Worm (Caenorhabditis elegans) whole organism, late embryonic: ENCODE data around the gene ZK1067.4.

Experiments
- C08G9.2 ChIP-seq: sonication (generic microtip); optimal IDR thresholded peaks from 2 replicates; lab custom pipeline; 2016; ENCODE audit warnings: mild to moderate bottlenecking, missing genetic modification characterization, moderate library complexity, missing compliant biosample characterization
- C38D4.7 ChIP-seq: fragments of 200-800 bp; sonication (Bioruptor generic); optimal IDR thresholded peaks from 2 replicates; lab custom pipeline; 2018; ENCODE audit warnings: mild to moderate bottlenecking, missing genetic modification characterization, moderate library complexity, missing compliant biosample characterization
- K02D7.2 ChIP-seq: sonication (generic microtip); optimal IDR thresholded peaks from 2 replicates; lab custom pipeline; 2017; ENCODE audit warnings: mild to moderate bottlenecking, missing genetic modification characterization, missing compliant biosample characterization
- Y22D7AL.16 ChIP-seq: sonication (generic microtip); optimal IDR thresholded peaks from 2 replicates; lab custom pipeline; 2016; ENCODE audit warnings: missing genetic modification characterization, missing compliant biosample characterization
- ahr-1 ChIP-seq: sonication (generic microtip); optimal IDR thresholded peaks from 2 replicates; lab custom pipeline; 2016; ENCODE audit warnings: missing genetic modification characterization, missing compliant biosample characterization
- ama-1 ChIP-seq: fragments of 150-350 bp; optimal IDR thresholded peaks from 2 replicates; lab custom pipeline; 2014
- ceh-18 ChIP-seq: sonication (generic microtip); optimal IDR thresholded peaks from 2 replicates; lab custom pipeline; 2016; ENCODE audit warnings: missing genetic modification characterization, missing compliant biosample characterization
- ceh-2 ChIP-seq: sonication (generic microtip); optimal IDR thresholded peaks from 2 replicates; lab custom pipeline; 2016; ENCODE audit warnings: missing genotype, missing genetic modification characterization, missing compliant biosample characterization
- ceh-22 ChIP-seq: sonication (generic microtip); optimal IDR thresholded peaks from 2 replicates; lab custom pipeline; 2017; ENCODE audit warnings: missing biosample characterization, missing genetic modification characterization
- ceh-24 ChIP-seq: sonication (generic microtip); optimal IDR thresholded peaks from 2 replicates; lab custom pipeline; 2016; ENCODE audit warnings: mild to moderate bottlenecking, missing genetic modification characterization, missing compliant biosample characterization
- ceh-30 ChIP-seq: fragments of 150-350 bp; optimal IDR thresholded peaks from 2 replicates; lab custom pipeline; 2014; ENCODE audit warnings: missing biosample characterization, missing genetic modification characterization
- ceh-34 ChIP-seq: sonication (generic microtip); optimal IDR thresholded peaks from 2 replicates; lab custom pipeline; 2016; ENCODE audit warnings: mild to moderate bottlenecking, missing genetic modification characterization, missing compliant biosample characterization
- ceh-9 ChIP-seq: sonication (generic microtip); optimal IDR thresholded peaks from 2 replicates; lab custom pipeline; 2016; ENCODE audit warnings: mild to moderate bottlenecking, missing genetic modification characterization, inconsistent platforms, missing compliant biosample characterization
- che-1 ChIP-seq: sonication (generic microtip); optimal IDR thresholded peaks from 2 replicates; lab custom pipeline; 2016; ENCODE audit warnings: mild to moderate bottlenecking, missing genetic modification characterization, missing compliant biosample characterization
- dve-1 ChIP-seq: sonication (generic microtip); optimal IDR thresholded peaks from 2 replicates; lab custom pipeline; 2017; ENCODE audit warnings: antibody characterized with exemption, mild to moderate bottlenecking, missing genetic modification characterization, missing compliant biosample characterization
- elt-2 ChIP-seq: sonication (generic microtip); optimal IDR thresholded peaks from 2 replicates; lab custom pipeline; 2016; ENCODE audit warnings: missing genetic modification reagents, missing genetic modification characterization, missing compliant biosample characterization
- elt-4 ChIP-seq: sonication (generic microtip); optimal IDR thresholded peaks from 2 replicates; lab custom pipeline; 2016; ENCODE audit warnings: missing genetic modification characterization, missing compliant biosample characterization
- fax-1 ChIP-seq: sonication (generic microtip); optimal IDR thresholded peaks from 2 replicates; lab custom pipeline; 2016; ENCODE audit warnings: missing genotype, missing genetic modification characterization, missing compliant biosample characterization
- fkh-10 ChIP-seq: fragments of 150-350 bp; optimal IDR thresholded peaks from 2 replicates; lab custom pipeline; 2014; ENCODE audit warnings: missing biosample characterization, missing genetic modification reagents, missing genetic modification characterization
- gmeb-2 ChIP-seq: sonication (generic microtip); optimal IDR thresholded peaks from 2 replicates; lab custom pipeline; 2016; ENCODE audit warnings: missing genetic modification characterization, inconsistent platforms, missing compliant biosample characterization
- hlh-13 ChIP-seq: fragments of 200-800 bp; sonication (Bioruptor generic); optimal IDR thresholded peaks from 2 replicates; lab custom pipeline; 2018; ENCODE audit warnings: mild to moderate bottlenecking, missing genetic modification characterization, missing compliant biosample characterization
- hlh-15 ChIP-seq: sonication (generic microtip); optimal IDR thresholded peaks from 2 replicates; lab custom pipeline; 2016; ENCODE audit warnings: missing genetic modification characterization, missing compliant biosample characterization
- lin-11 ChIP-seq: fragments of 200-800 bp; sonication (Bioruptor generic); optimal IDR thresholded peaks from 2 replicates; lab custom pipeline; 2018; ENCODE audit warnings: mild to moderate bottlenecking, missing genetic modification characterization, missing compliant biosample characterization
- madf-2 ChIP-seq: sonication (generic microtip); optimal IDR thresholded peaks from 2 replicates; lab custom pipeline; 2017; ENCODE audit warnings: missing genetic modification characterization, missing compliant biosample characterization
- mec-3 ChIP-seq: sonication (generic microtip); optimal IDR thresholded peaks from 2 replicates; lab custom pipeline; 2016; ENCODE audit warnings: borderline replicate concordance, missing genetic modification characterization, missing compliant biosample characterization
- nfya-1 ChIP-seq: sonication (generic microtip); optimal IDR thresholded peaks from 2 replicates; lab custom pipeline; 2017; ENCODE audit warnings: missing genetic modification characterization, mild to moderate bottlenecking, missing compliant biosample characterization, antibody characterized with exemption, moderate library complexity
- nhr-11 ChIP-seq: fragments of 150-350 bp; optimal IDR thresholded peaks from 2 replicates; lab custom pipeline; 2014; ENCODE audit warnings: missing biosample characterization, missing genetic modification characterization
- odd-2 ChIP-seq: sonication (generic microtip); optimal IDR thresholded peaks from 2 replicates; lab custom pipeline; 2017; ENCODE audit warnings: antibody characterized with exemption, mild to moderate bottlenecking, missing genetic modification characterization, missing compliant biosample characterization
- pag-3 ChIP-seq: sonication (generic microtip); optimal IDR thresholded peaks from 2 replicates; lab custom pipeline; 2016; ENCODE audit warnings: missing compliant biosample characterization, missing genetic modification characterization, borderline replicate concordance
- pha-4 ChIP-seq: fragments of 150-350 bp; optimal IDR thresholded peaks from 2 replicates; lab custom pipeline; 2018; ENCODE audit warnings: missing biosample characterization, missing genetic modification reagents, missing genetic modification characterization
- ref-2 ChIP-seq: sonication (generic microtip); optimal IDR thresholded peaks from 2 replicates; lab custom pipeline; 2016; ENCODE audit warnings: missing genetic modification characterization, missing compliant biosample characterization
- sox-2 ChIP-seq: fragments of 200-800 bp; sonication (Bioruptor generic); IDR thresholded peaks from 2 replicates; pipeline ENCODE4 v1.3.6; 2022; ENCODE audit warnings: missing genetic modification reagents, missing genetic modification characterization, missing compliant biosample characterization
- syd-9 ChIP-seq: sonication (generic microtip); optimal IDR thresholded peaks from 2 replicates; lab custom pipeline; 2016; ENCODE audit warnings: mild to moderate bottlenecking, missing genetic modification characterization, moderate library complexity, missing compliant biosample characterization
- ttx-3 ChIP-seq: sonication (generic microtip); optimal IDR thresholded peaks from 2 replicates; lab custom pipeline; 2016; ENCODE audit warnings: missing genetic modification reagents, missing genetic modification characterization, missing compliant biosample characterization
- unc-3 ChIP-seq, 2 experiments: fragments of 200-800 bp in 1 of 2; sonication (Bioruptor generic) in 1 of 2; sonication (generic microtip) in 1 of 2; conservative IDR thresholded peaks in 1 of 2; optimal IDR thresholded peaks in 1 of 2; 2 replicates each; pipeline versions ENCODE4 v1.3.6 to Lab custom; 2016 to 2022; ENCODE audit warnings: missing compliant biosample characterization in 2 of 2, missing genetic modification characterization in 2 of 2, missing genetic modification reagents in 1 of 2
- unc-86 ChIP-seq: sonication (generic microtip); optimal IDR thresholded peaks from 2 replicates; lab custom pipeline; 2016; ENCODE audit warnings: missing genetic modification characterization, missing compliant biosample characterization
- zip-5 ChIP-seq: sonication (generic microtip); optimal IDR thresholded peaks from 2 replicates; lab custom pipeline; 2016; ENCODE audit warnings: missing genetic modification characterization, missing compliant biosample characterization

ZK1067.4 gene

DNA sequence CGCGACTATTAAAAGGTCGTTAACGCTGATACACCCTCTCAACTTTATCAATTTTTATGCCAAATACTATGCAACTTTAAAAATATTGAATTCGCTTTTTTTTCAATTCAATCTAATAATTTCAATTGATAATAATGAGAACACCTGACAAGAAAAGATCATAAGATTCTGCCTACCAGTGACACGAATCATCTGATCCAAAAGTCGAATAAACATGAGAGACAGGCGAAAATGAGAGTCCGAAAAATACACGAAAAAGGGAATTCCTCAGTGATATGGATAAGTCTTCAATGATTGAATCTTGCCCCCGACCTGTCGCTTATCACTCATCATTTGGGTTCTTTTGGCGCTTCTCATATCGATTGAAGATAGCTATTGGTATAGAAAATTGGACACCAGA is 31.4 kb downstream of the ZK1067.4 start:
- TF ChIP-seq elt-4 (tag; lab: Kevin White, UChicago): no peak
- no peak for TF ChIP-seq K02D7.2 (tag; lab: Kevin White, UChicago)
- TF ChIP-seq sox-2 (GFP tag; lab: Robert Waterston, UW): no peak
- no peak for TF ChIP-seq ceh-2
- TF ChIP-seq fkh-10 (GFP tag; lab: Kevin White, UChicago): no peak
- no peak for TF ChIP-seq pag-3 (tag; lab: Kevin White, UChicago)
- no peak for TF ChIP-seq Y22D7AL.16
- TF ChIP-seq ceh-22 (tag; lab: Kevin White, UChicago): no peak
- no peak for TF ChIP-seq ceh-24 (tag; lab: Kevin White, UChicago)
- TF ChIP-seq, all 69 proteins: peak for 0

DNA sequence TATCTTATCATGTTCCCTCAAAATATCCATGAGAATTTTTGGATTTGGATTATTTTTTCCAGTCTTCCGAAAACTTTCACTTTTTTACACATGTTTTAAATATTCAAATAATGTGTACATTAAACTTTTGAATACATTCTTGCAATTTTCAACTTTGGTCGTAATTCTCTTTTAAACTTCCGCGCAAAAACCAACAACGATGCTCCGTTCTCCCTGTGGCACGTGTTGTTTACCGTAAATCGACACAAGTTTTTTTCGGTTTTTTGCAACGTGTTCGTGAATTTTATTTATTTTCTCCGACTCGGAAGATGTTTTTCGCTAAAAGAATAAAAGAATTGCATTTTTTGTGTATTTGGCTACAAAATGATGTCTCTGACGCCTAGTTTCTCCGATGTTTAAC is 32.6 kb downstream of the ZK1067.4 start:
- TF ChIP-seq C08G9.2 (tag; lab: Kevin White, UChicago): no peak
- no peak for TF ChIP-seq mec-3 (tag; lab: Kevin White, UChicago)
- TF ChIP-seq ceh-18: no peak
- TF ChIP-seq ceh-2: no peak
- TF ChIP-seq elt-2 (tag; lab: Kevin White, UChicago): no peak
- no peak for TF ChIP-seq che-1 (tag; lab: Kevin White, UChicago)
- no peak for TF ChIP-seq ttx-3 (tag; lab: Kevin White, UChicago)
- no peak for TF ChIP-seq elt-4 (tag; lab: Kevin White, UChicago)
- no peak for TF ChIP-seq ahr-1
- TF ChIP-seq ceh-9: no peak
- no peak for TF ChIP-seq unc-3 (GFP tag; conservative IDR thresholded peaks at IDR 0.05; lab: Robert Waterston, UW)
- TF ChIP-seq unc-3 (tag; optimal IDR thresholded peaks at IDR 0.05; lab: Kevin White, UChicago): no peak

DNA sequence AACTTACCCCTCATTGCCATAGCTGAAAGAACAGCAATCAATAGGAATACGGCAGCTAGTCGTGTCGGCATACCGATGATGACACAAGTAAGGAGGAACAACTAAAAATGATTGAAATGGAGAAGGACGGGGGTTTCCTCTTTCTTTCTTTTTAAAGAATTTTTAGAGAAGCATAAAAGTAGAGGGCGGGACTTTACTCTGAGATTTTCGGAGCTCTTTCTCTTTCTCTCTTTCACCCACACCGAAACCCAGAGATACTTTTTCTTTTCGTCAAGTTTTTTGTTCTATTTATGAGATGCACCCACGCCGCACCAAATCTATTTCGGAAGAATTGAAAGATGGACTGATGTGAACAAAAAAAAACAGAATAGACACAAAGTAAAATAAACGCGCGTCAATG is 36.5 kb downstream of the ZK1067.4 start, which contains the start of gene T26C5.5:
T26C5.5 (minus strand) TSS at position 101 of the 400 bp plus-strand sequence.
- no peak for TF ChIP-seq unc-86
- TF ChIP-seq C08G9.2 (tag; lab: Kevin White, UChicago): no peak
- no peak for TF ChIP-seq ceh-2
- TF ChIP-seq sox-2 (GFP tag; lab: Robert Waterston, UW): no peak

- TF ChIP-seq madf-2 (tag; lab: Kevin White, UChicago) (no peak), elt-4 (tag; lab: Kevin White, UChicago) (no peak), unc-86 (no peak), pag-3 (tag; lab: Kevin White, UChicago) (no peak), syd-9 (tag; lab: Kevin White, UChicago) (no peak), ceh-22 (tag; lab: Kevin White, UChicago) (no peak), mec-3 (tag; lab: Kevin White, UChicago) (no peak)
Observed at ce11 chrII:9250422-9250821, 40.2 kb downstream of the ZK1067.4 start, which contains the start of gene T26C5.4. TSS of gene T26C5.4 (minus strand) at chrII:9250522.

ce11 chrII:9251529-9251928 is 41.4 kb downstream of the ZK1067.4 start:
- TF ChIP-seq mec-3 (tag; lab: Kevin White, UChicago): no peak
- TF ChIP-seq ceh-30 (tag; lab: Kevin White, UChicago): no peak
- no peak for TF ChIP-seq dve-1 (tag; lab: Kevin White, UChicago)
- TF ChIP-seq gmeb-2 (tag; lab: Kevin White, UChicago): no peak
- TF ChIP-seq zip-5 (tag; lab: Kevin White, UChicago): no peak
- no peak for TF ChIP-seq Y22D7AL.16
- no peak for TF ChIP-seq elt-2 (tag; lab: Kevin White, UChicago)
- no peak for TF ChIP-seq madf-2 (tag; lab: Kevin White, UChicago)
- TF ChIP-seq ama-1 (lab: Kevin White, UChicago): no peak
- TF ChIP-seq ceh-22 (tag; lab: Kevin White, UChicago): no peak
- no peak for TF ChIP-seq ahr-1
- TF ChIP-seq ceh-34: no peak
- TF ChIP-seq ceh-9: no peak
- TF ChIP-seq unc-3 (GFP tag; conservative IDR thresholded peaks at IDR 0.05; lab: Robert Waterston, UW): no peak
- no peak for TF ChIP-seq unc-3 (tag; optimal IDR thresholded peaks at IDR 0.05; lab: Kevin White, UChicago)
- no peak for TF ChIP-seq elt-4 (tag; lab: Kevin White, UChicago)
- TF ChIP-seq pha-4 (tag; lab: Kevin White, UChicago): no peak
- no peak for TF ChIP-seq C38D4.7 (GFP tag; lab: Kevin White, UChicago)

ce11 chrII:9254187-9254586 is 44.0 kb downstream of the ZK1067.4 start, which contains the start of gene nlp-82:
TSS of gene nlp-82 (minus strand) at chrII:9254287.
- TF ChIP-seq lin-11: no peak
- TF ChIP-seq zip-5 (tag; lab: Kevin White, UChicago): no peak
- TF ChIP-seq hlh-15 (tag; lab: Kevin White, UChicago): no peak
- TF ChIP-seq fkh-10 (GFP tag; lab: Kevin White, UChicago): no peak
- TF ChIP-seq hlh-13: no peak
- no peak for TF ChIP-seq ttx-3 (tag; lab: Kevin White, UChicago)
- TF ChIP-seq nfya-1: no peak
- no peak for TF ChIP-seq C08G9.2 (tag; lab: Kevin White, UChicago)
- TF ChIP-seq ama-1 (lab: Kevin White, UChicago): no peak
- no peak for TF ChIP-seq odd-2 (tag; lab: Kevin White, UChicago)
- no peak for TF ChIP-seq pha-4 (tag; lab: Kevin White, UChicago)
- TF ChIP-seq ceh-24 (tag; lab: Kevin White, UChicago): no peak
- no peak for TF ChIP-seq nhr-11
- no peak for TF ChIP-seq fax-1 (tag; lab: Kevin White, UChicago)
- TF ChIP-seq ref-2 (tag; lab: Kevin White, UChicago): no peak
- TF ChIP-seq che-1 (tag; lab: Kevin White, UChicago): no peak
- TF ChIP-seq elt-2 (tag; lab: Kevin White, UChicago): no peak
- TF ChIP-seq gmeb-2 (tag; lab: Kevin White, UChicago): no peak
